Worm (Caenorhabditis elegans): ENCODE data around the gene ZK593.2.

DNA sequence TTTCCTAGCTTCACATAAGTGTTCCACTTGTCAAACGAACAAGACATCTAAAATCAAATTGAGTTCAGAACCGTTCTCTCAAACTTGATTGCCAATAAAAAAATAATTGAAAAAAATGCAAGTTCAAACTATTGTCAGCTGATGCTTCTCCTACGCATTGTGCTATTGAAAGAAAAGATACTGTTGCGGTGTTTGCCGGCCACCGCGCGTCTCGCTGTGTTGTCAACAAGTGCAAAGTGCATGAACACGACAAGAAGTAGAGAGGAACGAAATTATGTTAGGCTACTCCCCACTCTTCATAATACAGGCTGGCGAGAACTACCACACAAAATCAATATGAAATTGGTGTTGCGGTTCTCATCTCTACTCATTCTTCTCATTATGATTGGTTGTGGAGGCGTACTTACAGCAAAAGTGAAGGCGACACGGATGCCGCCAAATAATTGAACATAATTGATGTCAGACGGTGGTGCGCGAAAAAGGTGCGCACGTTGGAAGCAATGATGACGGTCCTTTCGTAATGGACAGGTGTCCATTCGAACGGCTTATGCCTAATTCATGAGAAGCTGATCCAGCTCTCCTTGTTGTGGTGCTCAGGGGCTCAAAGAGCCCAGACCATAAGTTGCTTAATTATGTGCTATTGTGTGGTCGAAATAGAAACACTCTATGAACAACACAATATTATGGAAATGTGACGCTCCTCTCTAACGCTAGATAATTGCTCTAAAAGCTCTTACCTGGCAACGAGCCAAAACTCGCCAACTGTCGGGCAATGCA lies 45.6 kb upstream of the ZK593.2 start:
- TF ChIP-seq lsy-27 (tag; optimal IDR thresholded peaks at IDR 0.05; ENCODE audit: borderline replicate concordance, insufficient read depth) (no peak), nfya-2 (GFP tag; IDR thresholded peaks at IDR 0.05) (no peak), mes-4 (tag; optimal IDR thresholded peaks at IDR 0.05) (no peak), ZK185.1 (tag; optimal IDR thresholded peaks at IDR 0.05; ENCODE audit: poor library complexity, severe bottlenecking) (no peak), dpl-1 (GFP tag; optimal IDR thresholded peaks at IDR 0.05) (no peak), ceh-79 (tag; optimal IDR thresholded peaks at IDR 0.05) (no peak), egl-44 (GFP tag; IDR thresholded peaks at IDR 0.05) (no peak), fkh-3 (tag; optimal IDR thresholded peaks at IDR 0.05) (no peak), F49E8.2 (tag; optimal IDR thresholded peaks at IDR 0.05; ENCODE audit: insufficient read depth) (no peak), Y53F4B.3 (GFP tag; IDR thresholded peaks at IDR 0.05) (no peak), efl-1 (GFP tag; optimal IDR thresholded peaks at IDR 0.05) (no peak), F57A8.1 (GFP tag; optimal IDR thresholded peaks at IDR 0.05) (no peak), unc-62 (GFP tag; optimal IDR thresholded peaks at IDR 0.05) (no peak), nfyb-1 (GFP tag; IDR thresholded peaks at IDR 0.05) (no peak)

Data from whole organism, young adult.